Worm (Caenorhabditis elegans): ENCODE measurements around the gene acs-11.
A peak's percentile ranks its signal among the peaks of the same experiment; 100 is the strongest.

DNA sequence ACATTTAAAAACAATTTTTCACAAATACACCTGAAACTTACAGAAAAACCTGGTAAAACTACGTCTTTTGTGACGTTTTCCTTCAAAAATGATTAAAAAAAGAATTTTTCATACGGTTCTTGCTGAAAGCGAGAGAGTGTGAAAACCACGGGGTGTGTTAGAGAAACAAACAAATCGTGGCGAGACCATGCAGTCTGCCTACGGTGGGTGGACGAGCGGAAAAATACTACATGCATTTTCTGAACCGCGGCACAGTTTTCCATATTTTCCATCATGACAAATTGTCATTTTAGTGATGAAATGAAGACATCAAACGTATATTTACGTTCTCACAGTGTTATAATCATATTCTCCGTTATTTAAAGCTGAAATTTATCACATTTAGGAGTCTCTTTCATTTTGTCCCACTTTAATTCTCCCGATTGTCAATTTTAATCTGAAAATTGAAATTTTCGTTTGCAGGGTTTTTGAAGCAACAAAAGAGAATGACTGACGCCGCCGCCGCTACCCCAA is 35.5 kb upstream of the acs-11 start, which contains the start of the genes F10G7.9 and tsn-1:
- TF ChIP-seq snpc-4 (tag; optimal IDR thresholded peaks at IDR 0.05) (no peak), fos-1 (tag; optimal IDR thresholded peaks at IDR 0.05) (peak; percentile 69), ztf-11 (tag; optimal IDR thresholded peaks at IDR 0.05) (no peak), egl-27 (tag; optimal IDR thresholded peaks at IDR 0.05) (peak; percentile 23), lin-13 (GFP tag; optimal IDR thresholded peaks at IDR 0.05) (no peak)
